Worm (Caenorhabditis elegans) whole organism, mixed stage, embryonic: ENCODE results near the gene lin-56.

ENCODE experiments used
- mep-1 ChIP-seq: fragments of 150-350 bp; optimal IDR thresholded peaks from 2 replicates; lab custom pipeline; 2017; ENCODE audit warnings: missing biosample characterization, missing genetic modification reagents, missing genetic modification characterization, inconsistent platforms
- mls-2 ChIP-seq: sonication (generic microtip); optimal IDR thresholded peaks from 2 replicates; lab custom pipeline; 2016; ENCODE audit warnings: mild to moderate bottlenecking, missing genetic modification characterization, moderate library complexity, missing compliant biosample characterization
- nhr-237 ChIP-seq: fragments of 150-350 bp; optimal IDR thresholded peaks from 2 replicates; lab custom pipeline; 2014; ENCODE audit warnings: missing biosample characterization, missing genetic modification characterization

DNA sequence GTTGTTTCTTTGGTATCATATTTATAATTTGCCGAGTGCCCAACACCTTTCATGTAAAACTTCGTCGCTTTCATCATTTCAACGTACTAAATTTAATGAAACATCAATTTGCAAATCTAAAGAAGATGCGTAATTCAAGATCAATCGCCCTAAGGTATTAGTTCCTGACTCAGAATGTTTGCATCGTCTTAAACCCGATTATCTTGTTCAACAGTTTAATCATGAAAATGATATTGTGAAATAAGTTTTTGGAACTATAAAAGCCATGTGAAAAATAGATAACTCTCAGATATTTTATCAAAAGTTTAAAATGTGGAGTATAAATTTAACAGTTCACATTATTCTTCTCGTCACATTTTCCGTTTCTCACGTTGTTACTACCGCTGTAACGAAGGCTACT is 9.8 kb upstream of the lin-56 start, which contains the start of gene E04D5.4:
- TF ChIP-seq mls-2 (tag; lab: Kevin White, UChicago): no peak
- no peak for TF ChIP-seq nhr-237 (tag; lab: Kevin White, UChicago)
- no peak for TF ChIP-seq mep-1 (tag; lab: Kevin White, UChicago)
